Worm (Caenorhabditis elegans) whole organism, mixed stage, embryonic: ENCODE measurements around the gene C16A3.6.

Experiments used
- ces-1 ChIP-seq: fragments of 150-350 bp; optimal IDR thresholded peaks from 2 replicates; lab custom pipeline; 2014; ENCODE audit warnings: missing biosample characterization, missing genetic modification reagents, missing genetic modification characterization
- tbx-8 ChIP-seq: fragments of 200-800 bp; sonication (Bioruptor generic); optimal IDR thresholded peaks from 2 replicates; lab custom pipeline; 2018; ENCODE audit warnings: mild to moderate bottlenecking, missing genetic modification characterization, moderate library complexity, missing compliant biosample characterization
- ztf-11 ChIP-seq: fragments of 150-350 bp; optimal IDR thresholded peaks from 2 replicates; lab custom pipeline; 2014; ENCODE audit warnings: missing biosample characterization, missing genetic modification characterization

DNA sequence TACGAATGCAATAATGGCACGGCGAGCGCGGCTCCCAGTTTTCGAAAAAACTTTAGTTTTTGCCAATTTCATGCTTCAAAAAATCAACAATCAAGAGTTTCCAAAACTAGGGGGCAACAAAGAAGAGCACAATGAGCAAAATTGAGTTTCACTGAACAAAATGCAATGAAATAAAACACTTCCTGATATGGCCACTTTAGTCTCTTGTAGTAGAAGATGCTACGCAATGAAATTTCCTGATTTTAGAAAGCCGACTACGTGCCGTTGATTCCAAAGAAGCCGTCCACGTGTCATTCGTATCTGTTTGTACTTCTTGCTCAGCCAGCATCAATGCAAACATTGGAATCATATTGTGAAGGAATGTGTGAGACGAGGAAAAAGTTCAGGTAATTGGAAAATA is 44.6 kb upstream of the C16A3.6 start:
- TF ChIP-seq tbx-8 (GFP tag; lab: Kevin White, UChicago), result no peak
- no peak for TF ChIP-seq ztf-11 (tag; lab: Kevin White, UChicago)
- TF ChIP-seq ces-1 (GFP tag; lab: Kevin White, UChicago), result peak; percentile 80
